Worm (Caenorhabditis elegans): ENCODE data around the gene eel-1.

DNA sequence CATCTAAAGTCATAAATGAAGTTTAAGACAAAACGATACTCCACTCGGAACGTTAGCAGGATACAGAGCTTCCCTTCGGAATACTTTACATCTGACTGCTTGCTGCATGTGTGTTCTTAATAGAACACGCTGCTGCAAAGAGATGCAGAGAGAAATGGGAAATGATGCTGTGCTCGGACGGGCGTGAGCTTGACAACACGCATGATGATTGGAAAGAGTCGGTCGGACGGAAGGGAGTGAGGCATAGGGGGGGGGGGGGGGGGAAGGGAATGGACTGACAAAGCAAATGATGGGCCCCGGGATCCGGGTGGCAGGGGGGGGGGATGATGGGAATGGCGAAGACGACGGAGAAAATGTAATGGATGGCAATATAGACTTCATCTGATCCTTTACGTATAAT, 52.6 kb downstream of the eel-1 start:
- TF ChIP-seq cey-2 (tag; optimal IDR thresholded peaks at IDR 0.05; ENCODE audit: borderline replicate concordance, insufficient read depth) (no peak), nhr-28 (tag; optimal IDR thresholded peaks at IDR 0.05) (no peak)

Measured in whole organism, L4 larva.